Fruit fly (Drosophila melanogaster) whole organism, wandering third instar larva: Measurements from ENCODE around the gene rictor.

Source experiments
- Abd-B ChIP-seq: fragments of >200 bp; optimal IDR thresholded peaks from 2 replicates; lab custom pipeline; 2017; ENCODE audit warnings: missing biosample characterization, missing genetic modification characterization
- CG32264 ChIP-seq: fragments of 200-800 bp; sonication (Bioruptor generic); optimal IDR thresholded peaks from 2 replicates; lab custom pipeline; 2016; ENCODE audit warnings: missing biosample characterization, missing genetic modification characterization
- CG9705 ChIP-seq: fragments of 200-800 bp; sonication (Bioruptor generic); optimal IDR thresholded peaks from 2 replicates; lab custom pipeline; 2018; ENCODE audit warnings: missing biosample characterization, mild to moderate bottlenecking, missing genetic modification characterization
- Dfd ChIP-seq: fragments of >200 bp; optimal IDR thresholded peaks from 2 replicates; lab custom pipeline; 2017; ENCODE audit warnings: missing biosample characterization, missing genetic modification characterization
- Dif ChIP-seq: fragments of 200-275, 200-300 bp; sonication (Bioruptor generic); optimal IDR thresholded peaks from 2 replicates; lab custom pipeline; 2018; ENCODE audit warnings: missing biosample characterization, missing genetic modification characterization; ENCODE audit not compliant: partially characterized antibody
- HLH106 ChIP-seq: fragments of 200-800 bp; optimal IDR thresholded peaks from 3 replicates; lab custom pipeline; 2019; ENCODE audit warnings: missing biosample characterization, mild to moderate bottlenecking, missing genetic modification characterization, moderate library complexity
- Hnf4 ChIP-seq: fragments of 200-800 bp; sonication (Bioruptor generic); optimal IDR thresholded peaks from 2 replicates; lab custom pipeline; 2016; ENCODE audit warnings: missing biosample characterization, mild to moderate bottlenecking, missing genetic modification characterization
- Hr78 ChIP-seq: fragments of >200 bp; optimal IDR thresholded peaks from 2 replicates; lab custom pipeline; 2017; ENCODE audit warnings: missing biosample characterization, missing genetic modification characterization
- Hr83 ChIP-seq: fragments of 200-300 bp; sonication (Bioruptor generic); optimal IDR thresholded peaks from 2 replicates; lab custom pipeline; 2016; ENCODE audit warnings: missing biosample characterization, mild to moderate bottlenecking, missing genetic modification characterization, moderate library complexity; ENCODE audit not compliant: poor library complexity, severe bottlenecking
- Jra ChIP-seq: sonication (Bioruptor generic); optimal IDR thresholded peaks from 2 replicates; lab custom pipeline; 2016; ENCODE audit warnings: missing biosample characterization, missing genetic modification characterization
- Mio ChIP-seq: sonication (Bioruptor generic); optimal IDR thresholded peaks from 2 replicates; lab custom pipeline; 2016; ENCODE audit warnings: missing biosample characterization, missing genetic modification characterization
- Myc ChIP-seq: fragments of >200 bp; optimal IDR thresholded peaks from 2 replicates; lab custom pipeline; 2017
- N ChIP-seq: fragments of >200 bp; optimal IDR thresholded peaks from 2 replicates; lab custom pipeline; 2018; ENCODE audit warnings: missing biosample characterization, missing external identifiers, missing genetic modification characterization
- OdsH ChIP-seq: fragments of 200-800 bp; sonication (Bioruptor generic); optimal IDR thresholded peaks from 2 replicates; lab custom pipeline; 2016; ENCODE audit warnings: missing biosample characterization, mild to moderate bottlenecking, missing genetic modification characterization
- Rel ChIP-seq, 2 experiments: fragments of 200-800 bp; sonication (Bioruptor generic) in 1 of 2; optimal IDR thresholded peaks; 2 replicates in 1 of 2; 3 replicates in 1 of 2; lab custom pipeline; 2016 to 2019; ENCODE audit warnings: mild to moderate bottlenecking in 2 of 2, missing biosample characterization in 2 of 2, missing genetic modification characterization in 2 of 2, moderate library complexity in 1 of 2
- Sp1 ChIP-seq: fragments of 200-800 bp; sonication (Bioruptor generic); optimal IDR thresholded peaks from 3 replicates; lab custom pipeline; 2019; ENCODE audit warnings: missing biosample characterization, mild to moderate bottlenecking, missing genetic modification characterization, moderate library complexity
- Vsx2 ChIP-seq: fragments of 200-300, 225-300 bp; sonication (Bioruptor generic); optimal IDR thresholded peaks from 2 replicates; lab custom pipeline; 2018; ENCODE audit warnings: missing biosample characterization, missing genetic modification characterization; ENCODE audit not compliant: partially characterized antibody
- br ChIP-seq: fragments of 200-800 bp; sonication (Bioruptor generic); optimal IDR thresholded peaks from 2 replicates; lab custom pipeline; 2016; ENCODE audit warnings: missing biosample characterization, missing genetic modification characterization
- brk ChIP-seq: fragments of 200-800 bp; sonication (Bioruptor generic); optimal IDR thresholded peaks from 2 replicates; lab custom pipeline; 2016; ENCODE audit warnings: missing biosample characterization, mild to moderate bottlenecking, missing genetic modification characterization
- dl ChIP-seq, 2 experiments: fragments of 175-275, 200-275 bp in 1 of 2; fragments of 200-275 bp in 1 of 2; sonication (Bioruptor generic); optimal IDR thresholded peaks; lab custom pipeline; 2018; ENCODE audit warnings: mild to moderate bottlenecking in 2 of 2, missing biosample characterization in 2 of 2, missing genetic modification characterization in 2 of 2, moderate library complexity in 2 of 2; ENCODE audit not compliant: partially characterized antibody in 2 of 2, insufficient read depth in 1 of 2
- dmrt93B ChIP-seq: fragments of 200-800 bp; sonication (Bioruptor generic); optimal IDR thresholded peaks from 2 replicates; lab custom pipeline; 2018; ENCODE audit warnings: missing biosample characterization, mild to moderate bottlenecking, missing genetic modification characterization
- dsf ChIP-seq: sonication (Bioruptor generic); optimal IDR thresholded peaks from 2 replicates; lab custom pipeline; 2016; ENCODE audit warnings: missing biosample characterization, missing genetic modification characterization, borderline replicate concordance
- ey ChIP-seq: fragments of 200-800 bp; sonication (Bioruptor generic); optimal IDR thresholded peaks from 2 replicates; lab custom pipeline; 2016; ENCODE audit warnings: missing biosample characterization, missing genetic modification characterization
- foxo ChIP-seq, 2 experiments: fragments of 200-800 bp; sonication (Bioruptor generic); optimal IDR thresholded peaks; 2 replicates in 1 of 2; 3 replicates in 1 of 2; lab custom pipeline; 2016 to 2017; ENCODE audit warnings: missing biosample characterization in 2 of 2, missing genetic modification characterization in 2 of 2
- jim ChIP-seq: fragments of 175-275, 200-325 bp; sonication (Bioruptor generic); optimal IDR thresholded peaks from 2 replicates; lab custom pipeline; 2016; ENCODE audit warnings: missing biosample characterization, mild to moderate bottlenecking, missing genetic modification characterization
- lola ChIP-seq: fragments of >200 bp; optimal IDR thresholded peaks from 2 replicates; lab custom pipeline; 2017; ENCODE audit warnings: missing biosample characterization, missing genetic modification characterization
- pan ChIP-seq: fragments of >200 bp; optimal IDR thresholded peaks from 2 replicates; lab custom pipeline; 2017
- psq ChIP-seq: fragments of 200-800 bp; sonication (Bioruptor generic); optimal IDR thresholded peaks from 3 replicates; lab custom pipeline; 2017; ENCODE audit warnings: missing biosample characterization, mild to moderate bottlenecking, missing genetic modification characterization, moderate library complexity
- rgr ChIP-seq: fragments of 200-800 bp; sonication (Bioruptor generic); optimal IDR thresholded peaks from 3 replicates; lab custom pipeline; 2016; ENCODE audit warnings: missing biosample characterization, mild to moderate bottlenecking, missing genetic modification characterization
- sage ChIP-seq: fragments of 200-800 bp; sonication (Bioruptor generic); optimal IDR thresholded peaks from 2 replicates; lab custom pipeline; 2016; ENCODE audit warnings: missing biosample characterization, mild to moderate bottlenecking, missing genetic modification characterization
- sv ChIP-seq: fragments of 200-800 bp; sonication (Bioruptor generic); optimal IDR thresholded peaks from 3 replicates; lab custom pipeline; 2016; ENCODE audit warnings: missing biosample characterization, missing genetic modification characterization
- tai ChIP-seq: sonication (Bioruptor generic); optimal IDR thresholded peaks from 2 replicates; lab custom pipeline; 2016; ENCODE audit warnings: missing biosample characterization, missing genetic modification characterization
- usp ChIP-seq: fragments of >200 bp; optimal IDR thresholded peaks from 2 replicates; lab custom pipeline; 2017; ENCODE audit warnings: missing biosample characterization, missing genetic modification characterization

rictor gene

dm6 chrX:19211982-19212381 is 49.1 kb downstream of the rictor start, which contains the start of gene CG14195:
CG14195 (minus strand) TSS chrX:19212082.
- no peak for TF ChIP-seq usp (GFP tag; lab: Kevin White, UChicago)
- no peak for TF ChIP-seq Vsx2
- no peak for TF ChIP-seq Mio (GFP tag; lab: Kevin White, UChicago)
- no peak for TF ChIP-seq lola
- TF ChIP-seq Dfd (GFP tag; lab: Kevin White, UChicago), result no peak
- TF ChIP-seq foxo (GFP tag; optimal IDR thresholded peaks at IDR 0.05; lab: Kevin White, UChicago), result no peak
- TF ChIP-seq dsf (GFP tag; lab: Kevin White, UChicago), result no peak
- no peak for TF ChIP-seq tai

- TF ChIP-seq sage (GFP tag; lab: Kevin White, UChicago), result no peak
- no peak for TF ChIP-seq lola
- no peak for TF ChIP-seq OdsH (GFP tag; lab: Kevin White, UChicago)
- no peak for TF ChIP-seq CG32264
- peak; percentile 93 for TF ChIP-seq Vsx2
- TF ChIP-seq Rel (GFP tag; optimal IDR thresholded peaks at IDR 0.05; lab: Kevin White, UChicago), result no peak
- TF ChIP-seq Rel (tag; optimal IDR thresholded peaks at IDR 0.05; lab: Kevin White, UChicago), result no peak
- peak; percentile 24 for TF ChIP-seq Myc
- no peak for TF ChIP-seq Dfd (GFP tag; lab: Kevin White, UChicago)
- TF ChIP-seq tai, result no peak
- TF ChIP-seq Mio (GFP tag; lab: Kevin White, UChicago), result no peak
- TF ChIP-seq dl (GFP tag; optimal IDR thresholded peaks at IDR 0.05; lab: Kevin White, UChicago; ENCODE audit: insufficient read depth in 1 of 2, partially characterized antibody in 2 of 2), result no peak
- TF ChIP-seq Dif, result peak; percentile 89
- no peak for TF ChIP-seq Hr78 (GFP tag; lab: Kevin White, UChicago)
- TF ChIP-seq Sp1 (GFP tag; lab: Kevin White, UChicago), result no peak
- TF ChIP-seq dmrt93B (GFP tag; lab: Kevin White, UChicago), result no peak
- no peak for TF ChIP-seq ey (GFP tag; lab: Kevin White, UChicago)
- no peak for TF ChIP-seq Abd-B
- TF ChIP-seq br, result no peak
- TF ChIP-seq Hr83 (GFP tag; lab: Kevin White, UChicago), result peak; percentile 52
- TF ChIP-seq pan (lab: Kevin White, UChicago), result no peak
- no peak for TF ChIP-seq Jra (GFP tag; lab: Kevin White, UChicago)
- no peak for TF ChIP-seq psq (GFP tag; lab: Kevin White, UChicago)
- no peak for TF ChIP-seq N (GFP tag; lab: Kevin White, UChicago)
- TF ChIP-seq jim (GFP tag; lab: Kevin White, UChicago), result no peak
- TF ChIP-seq foxo (GFP tag; optimal IDR thresholded peaks at IDR 0.05; lab: Kevin White, UChicago), result no peak
- no peak for TF ChIP-seq CG9705 (GFP tag; lab: Kevin White, UChicago)
- TF ChIP-seq rgr, result no peak
- TF ChIP-seq brk (GFP tag; lab: Kevin White, UChicago), result no peak
- TF ChIP-seq HLH106 (tag; lab: Kevin White, UChicago), result peak; percentile 13
- no peak for TF ChIP-seq usp (GFP tag; lab: Kevin White, UChicago)
- TF ChIP-seq sv, result no peak
- no peak for TF ChIP-seq dsf (GFP tag; lab: Kevin White, UChicago)
- no peak for TF ChIP-seq Hnf4
Measured at dm6 chrX:19208014-19208413, 53.0 kb downstream of the rictor start, which contains the start of gene Ulp1. Ulp1 (minus strand) TSS chrX:19208187.
